Fruit fly (Drosophila melanogaster) whole organism, prepupa: ENCODE results near the gene CG42571.

ENCODE experiments used
- Blimp-1 ChIP-seq: fragments of 200-800 bp; sonication (Bioruptor generic); optimal IDR thresholded peaks from 3 replicates; lab custom pipeline; 2017; ENCODE audit warnings: missing biosample characterization, missing genetic modification characterization, mild to moderate bottlenecking, moderate library complexity, missing genetic modification reagents
- CG10631 ChIP-seq: fragments of 200-800 bp; sonication (Bioruptor generic); optimal IDR thresholded peaks from 2 replicates; lab custom pipeline; 2016; ENCODE audit warnings: missing biosample characterization, missing genetic modification characterization
- CG10669 ChIP-seq: fragments of 200-800 bp; sonication (Bioruptor generic); optimal IDR thresholded peaks from 3 replicates; lab custom pipeline; 2018; ENCODE audit warnings: missing biosample characterization, mild to moderate bottlenecking, missing genetic modification characterization, moderate library complexity
- CG11294 ChIP-seq: fragments of 200-800 bp; sonication (Bioruptor generic); IDR thresholded peaks from 2 replicates; pipeline ENCODE4 v1.3.6; 2022; ENCODE audit warnings: missing biosample characterization, missing genetic modification characterization
- CG11902 ChIP-seq: fragments of 200-800 bp; sonication (Bioruptor generic); optimal IDR thresholded peaks from 3 replicates; lab custom pipeline; 2016; ENCODE audit warnings: missing biosample characterization, missing genetic modification characterization
- CG3032 ChIP-seq: fragments of 200-800 bp; optimal IDR thresholded peaks from 2 replicates; lab custom pipeline; 2019; ENCODE audit warnings: missing biosample characterization, mild to moderate bottlenecking, missing genetic modification characterization, moderate library complexity
- CG32006 ChIP-seq: fragments of 200-800 bp; sonication (Bioruptor generic); optimal IDR thresholded peaks from 3 replicates; lab custom pipeline; 2017; ENCODE audit warnings: missing biosample characterization, mild to moderate bottlenecking, missing genetic modification characterization
- CG34406 ChIP-seq: fragments of 200-800 bp; sonication (Bioruptor generic); optimal IDR thresholded peaks from 3 replicates; lab custom pipeline; 2016; ENCODE audit warnings: missing biosample characterization, missing genetic modification characterization
- CG3919 ChIP-seq: fragments of 200-800 bp; sonication (Bioruptor generic); optimal IDR thresholded peaks from 3 replicates; lab custom pipeline; 2016; ENCODE audit warnings: missing biosample characterization, missing genetic modification characterization
- CG4318 ChIP-seq: fragments of 200-800 bp; sonication (Bioruptor generic); optimal IDR thresholded peaks from 3 replicates; lab custom pipeline; 2017; ENCODE audit warnings: missing biosample characterization, mild to moderate bottlenecking, missing genetic modification characterization
- CG6163 ChIP-seq: fragments of 200-800 bp; sonication (Bioruptor generic); IDR thresholded peaks from 3 replicates; pipeline ENCODE4 v1.3.6; 2022; ENCODE audit warnings: missing biosample characterization, missing genetic modification characterization
- CG6854 ChIP-seq: fragments of 200-800 bp; sonication (Bioruptor generic); optimal IDR thresholded peaks from 2 replicates; lab custom pipeline; 2017; ENCODE audit warnings: missing biosample characterization, mild to moderate bottlenecking, missing genetic modification characterization
- CG7368 ChIP-seq: fragments of 200-800 bp; sonication (Bioruptor generic); optimal IDR thresholded peaks from 3 replicates; lab custom pipeline; 2016; ENCODE audit warnings: missing biosample characterization, missing genetic modification characterization
- CG8119 ChIP-seq: fragments of 200-800 bp; sonication (Bioruptor generic); IDR thresholded peaks from 3 replicates; pipeline ENCODE4 v1.3.6; 2022; ENCODE audit warnings: missing biosample characterization, missing genetic modification characterization
- CG8319 ChIP-seq: fragments of 200-800 bp; sonication (Bioruptor generic); optimal IDR thresholded peaks from 3 replicates; lab custom pipeline; 2016; ENCODE audit warnings: missing biosample characterization, missing genetic modification characterization
- CG8632 ChIP-seq: fragments of 200-800 bp; sonication (Bioruptor generic); optimal IDR thresholded peaks from 3 replicates; lab custom pipeline; 2016; ENCODE audit warnings: missing biosample characterization, missing genetic modification characterization
- CG9139 ChIP-seq: fragments of 200-800 bp; sonication (Bioruptor generic); optimal IDR thresholded peaks from 3 replicates; lab custom pipeline; 2017; ENCODE audit warnings: missing biosample characterization, mild to moderate bottlenecking, missing genetic modification characterization
- Eip75B ChIP-seq: fragments of 200-800 bp; sonication (Bioruptor generic); optimal IDR thresholded peaks from 3 replicates; lab custom pipeline; 2016; ENCODE audit warnings: missing biosample characterization, missing genetic modification characterization
- Eip78C ChIP-seq: fragments of 200-800 bp; sonication (Bioruptor generic); peaks from one replicate; lab custom pipeline; 2016; ENCODE audit warnings: missing biosample characterization, missing genetic modification characterization
- Eip93F ChIP-seq: fragments of 200-800 bp; sonication (Bioruptor generic); optimal IDR thresholded peaks from 2 replicates; lab custom pipeline; 2016; ENCODE audit warnings: missing biosample characterization, mild to moderate bottlenecking, missing genetic modification characterization
- Ets21C ChIP-seq: fragments of 200-800 bp; sonication (Bioruptor generic); optimal IDR thresholded peaks from 3 replicates; lab custom pipeline; 2016; ENCODE audit warnings: missing biosample characterization, missing genetic modification characterization
- Hr38 ChIP-seq: sonication (Bioruptor generic); optimal IDR thresholded peaks from 2 replicates; lab custom pipeline; 2016; ENCODE audit warnings: missing biosample characterization, missing genetic modification characterization
- Hr4 ChIP-seq: fragments of 200-800 bp; sonication (Bioruptor generic); optimal IDR thresholded peaks from 3 replicates; lab custom pipeline; 2016; ENCODE audit warnings: missing biosample characterization, missing genetic modification characterization
- Met ChIP-seq: fragments of 200-800 bp; sonication (Bioruptor generic); optimal IDR thresholded peaks from 3 replicates; lab custom pipeline; 2016; ENCODE audit warnings: missing biosample characterization, missing genetic modification characterization
- OdsH ChIP-seq: fragments of 200-800 bp; sonication (Bioruptor generic); optimal IDR thresholded peaks from 3 replicates; lab custom pipeline; 2016; ENCODE audit warnings: missing biosample characterization, missing genetic modification characterization
- achi ChIP-seq: fragments of 200-800 bp; sonication (Bioruptor generic); optimal IDR thresholded peaks from 3 replicates; lab custom pipeline; 2016; ENCODE audit warnings: missing biosample characterization, missing genetic modification characterization
- acj6 ChIP-seq: fragments of 200-800 bp; sonication (Bioruptor generic); optimal IDR thresholded peaks from 3 replicates; lab custom pipeline; 2016; ENCODE audit warnings: missing biosample characterization, missing genetic modification characterization
- cyc ChIP-seq: fragments of 200-800 bp; sonication (Bioruptor generic); optimal IDR thresholded peaks from 3 replicates; lab custom pipeline; 2016; ENCODE audit warnings: missing biosample characterization, missing genetic modification characterization
- dac ChIP-seq: fragments of 200-800 bp; sonication (Bioruptor generic); optimal IDR thresholded peaks from 2 replicates; lab custom pipeline; 2017; ENCODE audit warnings: missing biosample characterization, mild to moderate bottlenecking, missing genetic modification characterization
- dsx ChIP-seq: fragments of 200-800 bp; optimal IDR thresholded peaks from 3 replicates; lab custom pipeline; 2019; ENCODE audit warnings: missing biosample characterization, mild to moderate bottlenecking, missing genetic modification characterization, moderate library complexity; ENCODE audit not compliant: poor library complexity, severe bottlenecking
- eg ChIP-seq: fragments of 200-800 bp; sonication (Bioruptor generic); IDR thresholded peaks from 3 replicates; pipeline ENCODE4 v1.3.6; 2022; ENCODE audit warnings: missing biosample characterization, missing genetic modification characterization
- esn ChIP-seq: fragments of 200-800 bp; sonication (Bioruptor generic); optimal IDR thresholded peaks from 2 replicates; lab custom pipeline; 2016; ENCODE audit warnings: missing biosample characterization, mild to moderate bottlenecking, missing genetic modification characterization, moderate library complexity
- fd59A ChIP-seq: fragments of 200-800 bp; sonication (Bioruptor generic); optimal IDR thresholded peaks from 2 replicates; lab custom pipeline; 2017; ENCODE audit warnings: missing biosample characterization, mild to moderate bottlenecking, missing genetic modification characterization, missing genetic modification reagents
- fd85E ChIP-seq: fragments of 200-800 bp; sonication (Bioruptor generic); optimal IDR thresholded peaks from 3 replicates; lab custom pipeline; 2016; ENCODE audit warnings: missing biosample characterization, missing genetic modification characterization
- fkh ChIP-seq: fragments of 200-800 bp; sonication (Bioruptor generic); optimal IDR thresholded peaks from 3 replicates; lab custom pipeline; 2017; ENCODE audit warnings: missing biosample characterization, mild to moderate bottlenecking, missing genetic modification characterization, moderate library complexity
- lz ChIP-seq: fragments of 200-800 bp; sonication (Bioruptor generic); optimal IDR thresholded peaks from 3 replicates; lab custom pipeline; 2016; ENCODE audit warnings: missing biosample characterization, missing genetic modification characterization
- salr ChIP-seq, 2 experiments: fragments of 200-800 bp; sonication (Bioruptor generic); optimal IDR thresholded peaks; 3 replicates each; lab custom pipeline; 2016 to 2018; ENCODE audit warnings: missing biosample characterization in 2 of 2, missing genetic modification characterization in 2 of 2, mild to moderate bottlenecking in 1 of 2
- ss ChIP-seq, 2 experiments: fragments of 200-800 bp; sonication (Bioruptor generic); optimal IDR thresholded peaks; 2 replicates in 1 of 2; 3 replicates in 1 of 2; lab custom pipeline; 2017 to 2018; ENCODE audit warnings: mild to moderate bottlenecking in 2 of 2, missing biosample characterization in 2 of 2, missing genetic modification characterization in 2 of 2, moderate library complexity in 1 of 2
- topi ChIP-seq: fragments of 200-800 bp; sonication (Bioruptor generic); optimal IDR thresholded peaks from 3 replicates; lab custom pipeline; 2016; ENCODE audit warnings: missing biosample characterization, missing genetic modification characterization
- vri ChIP-seq: fragments of 200-800 bp; sonication (Bioruptor generic); optimal IDR thresholded peaks from 3 replicates; lab custom pipeline; 2016; ENCODE audit warnings: missing biosample characterization, mild to moderate bottlenecking, missing genetic modification characterization

CG42571 gene

DNA sequence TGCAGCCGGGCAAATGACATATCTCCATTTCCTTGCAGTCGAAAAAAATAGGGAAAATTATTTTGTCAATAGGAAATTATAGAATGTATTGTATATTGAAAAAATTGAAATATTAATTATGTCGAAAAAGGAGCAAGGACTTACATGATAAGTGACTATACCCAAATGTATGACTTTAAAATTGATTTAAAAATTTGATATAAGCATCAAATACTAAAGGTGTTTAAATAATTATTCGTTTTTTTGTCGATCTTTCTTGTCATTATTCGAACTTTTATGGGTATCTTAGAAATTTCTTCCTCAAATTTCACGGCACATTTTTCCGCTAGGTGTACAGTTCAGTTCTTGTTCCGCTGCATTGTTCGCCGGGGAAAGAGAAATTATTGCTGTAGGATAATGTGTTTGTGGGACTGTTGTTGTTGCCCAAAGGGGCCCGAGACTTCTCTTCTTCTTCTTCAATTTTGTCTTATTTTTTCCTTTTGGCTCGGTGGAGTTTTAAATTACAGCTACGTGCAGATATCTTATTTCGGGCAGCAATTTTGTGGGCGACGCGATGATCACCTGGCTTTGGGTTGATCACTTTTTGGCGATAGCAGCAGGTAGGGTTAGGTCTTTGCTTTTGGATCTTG lies 15.8 kb upstream of the CG42571 start (continued):
- TF ChIP-seq vri (GFP tag; lab: Kevin White, UChicago) (peak; percentile 23), CG10631 (GFP tag; lab: Kevin White, UChicago) (peak; percentile 83), dac (GFP tag; lab: Kevin White, UChicago) (no peak), lz (GFP tag; lab: Kevin White, UChicago) (peak; percentile 74), ss (GFP tag; optimal IDR thresholded peaks at IDR 0.05; lab: Kevin White, UChicago) (peak; percentile 35 to 55), OdsH (peak; percentile 80), CG6854 (GFP tag; lab: Kevin White, UChicago) (peak; percentile 61), Hr4 (GFP tag; lab: Kevin White, UChicago) (no peak), Met (GFP tag; lab: Kevin White, UChicago) (peak; percentile 49), CG11294 (GFP tag; lab: Robert Waterston, UW) (no peak), CG10669 (GFP tag; lab: Kevin White, UChicago) (peak; percentile 41), esn (GFP tag; lab: Kevin White, UChicago) (peak; percentile 91), eg (GFP tag; lab: Robert Waterston, UW) (no peak)

DNA sequence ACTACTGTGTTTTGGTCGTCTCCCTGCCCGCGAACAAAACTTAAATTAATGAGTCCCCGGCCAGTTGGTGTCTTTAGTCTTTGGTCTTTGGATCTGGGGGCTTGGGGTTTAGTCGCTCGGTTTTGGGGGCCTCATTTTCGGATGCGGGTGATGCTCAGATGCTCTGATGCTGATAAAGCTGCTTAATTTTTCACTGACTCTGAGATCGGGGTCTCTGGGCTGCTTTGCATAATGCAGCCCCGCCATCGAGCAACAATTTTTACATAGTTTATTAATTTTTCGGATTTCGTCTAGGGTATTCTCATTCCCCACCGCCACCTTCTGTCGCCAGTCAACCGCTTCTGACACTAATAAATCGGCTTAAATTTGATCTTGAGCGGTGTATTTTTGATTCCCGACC lies 14.1 kb upstream of the CG42571 start:
- no peak for TF ChIP-seq Hr4 (GFP tag; lab: Kevin White, UChicago)
- TF ChIP-seq ss (GFP tag; optimal IDR thresholded peaks at IDR 0.05; lab: Kevin White, UChicago): no peak
- no peak for TF ChIP-seq acj6 (GFP tag; lab: Kevin White, UChicago)
- TF ChIP-seq CG6163 (GFP tag; lab: Robert Waterston, UW): no peak
- no peak for TF ChIP-seq Eip78C (GFP tag; lab: Kevin White, UChicago)
- TF ChIP-seq Hr38 (GFP tag; lab: Kevin White, UChicago): no peak
- no peak for TF ChIP-seq CG8119 (GFP tag; lab: Robert Waterston, UW)

DNA sequence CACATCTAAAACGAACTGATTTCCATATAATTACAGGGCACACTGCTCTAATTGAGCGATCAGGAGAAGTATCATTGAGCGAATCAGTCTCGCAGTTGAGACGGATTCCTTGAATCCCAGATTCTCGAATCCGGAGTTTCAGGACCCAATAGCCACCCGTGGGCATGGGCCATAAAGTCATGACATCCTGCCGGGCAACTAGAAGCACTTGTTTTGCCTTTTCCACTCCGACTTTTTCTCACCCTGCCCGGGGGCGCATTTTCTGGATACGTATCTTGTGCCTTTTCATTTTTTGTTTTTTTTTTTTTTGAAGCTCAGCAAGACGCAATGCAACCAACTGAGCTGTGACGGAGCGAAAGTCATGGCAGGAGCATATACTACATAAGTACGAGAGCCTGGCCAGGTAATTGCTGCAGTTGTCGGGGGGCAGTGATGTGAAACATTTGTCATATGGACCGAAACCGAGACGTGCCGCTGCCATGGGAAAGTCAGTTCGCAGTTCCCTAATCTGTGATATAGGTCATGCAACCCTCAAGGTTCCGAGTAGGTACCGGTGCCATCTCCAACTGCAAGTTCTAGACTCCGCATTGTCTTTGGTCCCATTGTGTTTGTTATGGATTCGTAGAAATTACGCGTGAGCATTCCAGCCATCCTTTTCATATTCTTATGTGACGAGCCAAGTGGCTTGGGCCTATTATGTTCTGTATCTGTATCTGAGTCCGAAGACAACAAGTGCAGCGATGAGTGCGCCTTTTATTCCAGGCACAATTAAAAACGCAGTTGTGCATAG lies 12.7 kb upstream of the CG42571 start:
- no peak for TF ChIP-seq vri (GFP tag; lab: Kevin White, UChicago)
- TF ChIP-seq Eip78C (GFP tag; lab: Kevin White, UChicago): no peak
- TF ChIP-seq CG8319 (GFP tag; lab: Kevin White, UChicago): no peak
- no peak for TF ChIP-seq CG11294 (GFP tag; lab: Robert Waterston, UW)
- TF ChIP-seq CG8632 (GFP tag; lab: Kevin White, UChicago): no peak
- TF ChIP-seq Blimp-1: no peak
- no peak for TF ChIP-seq Hr38 (GFP tag; lab: Kevin White, UChicago)

DNA sequence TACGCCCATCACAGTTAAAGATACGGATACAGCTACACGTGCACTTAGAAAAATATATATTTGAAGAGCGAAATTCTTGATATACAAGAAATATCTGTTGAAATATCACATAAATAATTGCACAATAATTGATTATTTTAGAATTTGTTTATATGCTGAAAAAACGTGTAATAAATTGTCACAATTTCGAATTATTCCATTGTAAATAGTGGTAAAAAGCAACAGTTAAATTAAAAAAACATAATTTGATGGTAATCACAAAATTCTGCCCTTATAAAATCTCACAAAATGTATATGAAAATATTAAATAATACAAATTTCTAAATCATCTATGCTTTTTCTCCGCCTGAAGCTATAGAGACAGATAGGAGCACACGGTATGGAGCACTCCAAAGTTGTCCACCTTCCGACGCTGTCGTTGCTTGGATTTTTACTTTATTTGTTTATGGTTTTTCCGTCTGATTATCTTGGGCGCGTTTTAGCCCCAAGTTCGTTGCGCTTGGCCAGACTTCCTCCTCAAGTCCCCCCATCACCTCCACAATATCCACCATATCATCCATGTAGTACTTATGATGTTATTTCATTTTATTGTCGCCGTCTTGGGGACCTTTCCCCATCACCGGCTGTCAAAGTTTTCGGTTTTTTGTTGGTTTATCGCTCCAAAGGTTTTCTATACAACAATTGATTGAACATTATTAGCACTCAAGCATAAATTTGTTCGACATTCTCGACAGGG lies 11.8 kb upstream of the CG42571 start:
- TF ChIP-seq CG8119 (GFP tag; lab: Robert Waterston, UW): peak; percentile 63; the same call in 2 of the 3 replicates
- TF ChIP-seq CG6854 (GFP tag; lab: Kevin White, UChicago): no peak
- TF ChIP-seq achi (GFP tag; lab: Kevin White, UChicago): peak; percentile 73
- peak; percentile 81 for TF ChIP-seq Eip78C (GFP tag; lab: Kevin White, UChicago)
- peak; percentile 39 for TF ChIP-seq CG3919 (GFP tag; lab: Kevin White, UChicago)
- TF ChIP-seq OdsH: peak; percentile 64
- TF ChIP-seq salr (GFP tag; optimal IDR thresholded peaks at IDR 0.05; lab: Kevin White, UChicago): peak in 1 of 2 experiments; percentile 64
- TF ChIP-seq CG7368 (GFP tag; lab: Kevin White, UChicago): no peak
- peak; percentile 34 for TF ChIP-seq dsx (GFP tag; lab: Kevin White, UChicago)
- peak; percentile 39 for TF ChIP-seq CG3032
- TF ChIP-seq topi: peak; percentile 9
- TF ChIP-seq Ets21C (GFP tag; lab: Kevin White, UChicago): no peak
- peak; percentile 32 for TF ChIP-seq esn (GFP tag; lab: Kevin White, UChicago)
- TF ChIP-seq CG4318: peak; percentile 69
- peak; percentile 66 for TF ChIP-seq fkh
- TF ChIP-seq CG9139 (GFP tag; lab: Kevin White, UChicago): no peak
- TF ChIP-seq CG11902: no peak
- TF ChIP-seq CG8632 (GFP tag; lab: Kevin White, UChicago): peak; percentile 48
- TF ChIP-seq fd85E: no peak
- TF ChIP-seq cyc: no peak
- TF ChIP-seq CG34406: peak; percentile 38
- TF ChIP-seq Eip75B: peak; percentile 10
- TF ChIP-seq CG32006 (GFP tag; lab: Kevin White, UChicago): peak; percentile 77
- TF ChIP-seq Eip93F (GFP tag; lab: Kevin White, UChicago): no peak
- no peak for TF ChIP-seq CG8319 (GFP tag; lab: Kevin White, UChicago)
- TF ChIP-seq fd59A (GFP tag; lab: Kevin White, UChicago): peak; percentile 47
